Worm (Caenorhabditis elegans): Measurements from ENCODE around the gene W01C8.1.
A peak's percentile ranks its signal among the peaks of the same experiment; 100 is the strongest.

The W01C8.1 gene

DNA sequence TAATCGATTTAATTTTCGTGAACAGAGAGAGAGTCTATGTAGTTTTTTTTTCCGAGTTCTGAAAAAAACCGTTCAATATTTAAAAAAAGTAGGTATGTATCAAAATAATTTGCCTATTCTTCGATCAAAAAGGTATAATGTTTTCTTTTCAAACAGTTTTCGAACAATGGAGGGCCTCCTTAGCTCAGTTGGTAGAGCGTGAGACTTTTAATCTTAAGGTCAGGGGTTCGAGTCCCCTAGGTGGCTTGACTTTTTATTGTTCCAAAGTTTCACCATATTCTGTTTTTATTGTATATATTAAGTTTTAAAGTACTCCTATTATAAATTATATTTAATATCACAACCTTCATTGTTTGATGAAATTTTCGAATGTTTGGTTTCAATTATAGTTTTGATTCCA is 21.3 kb downstream of the W01C8.1 start:
- TF ChIP-seq elt-2 (tag; optimal IDR thresholded peaks at IDR 0.05) (peak; percentile 28), nhr-43 (tag; optimal IDR thresholded peaks at IDR 0.05; ENCODE audit: poor library complexity, severe bottlenecking) (peak; percentile 59), lsy-12 (tag; optimal IDR thresholded peaks at IDR 0.05) (peak; percentile 11), fos-1 (tag; optimal IDR thresholded peaks at IDR 0.05) (no peak)

ce11 chrX:5714077-5714675 is 22.0 kb downstream of the W01C8.1 start, which contains the start of gene cyp-43A1:
TSS of gene cyp-43A1 (plus strand) at chrX:5714522.
- TF ChIP-seq ztf-11 (tag; optimal IDR thresholded peaks at IDR 0.05): no peak
- peak; percentile 71 for TF ChIP-seq elt-2 (tag; optimal IDR thresholded peaks at IDR 0.05)

DNA sequence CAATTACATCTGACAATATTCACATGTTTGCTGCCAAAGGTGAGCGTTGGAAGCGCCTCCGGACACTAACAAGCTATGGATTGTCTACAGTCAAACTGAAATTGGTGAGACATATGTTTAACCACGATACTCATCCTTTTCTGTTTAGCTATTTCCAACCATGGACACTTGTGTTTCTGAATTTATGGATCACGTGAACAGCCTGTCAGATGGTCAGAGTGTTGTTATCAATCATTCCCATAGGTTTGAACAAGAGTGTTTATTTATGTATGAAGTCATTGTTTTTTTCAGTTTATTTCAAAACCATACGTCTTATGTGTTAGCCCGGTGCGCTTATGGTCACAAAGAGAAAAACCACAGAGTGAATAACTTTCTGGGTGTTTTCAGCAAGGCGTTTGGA is 23.2 kb downstream of the W01C8.1 start:
- TF ChIP-seq sea-2 (GFP tag; optimal IDR thresholded peaks at IDR 0.05): no peak
- TF ChIP-seq R02D3.7 (tag; optimal IDR thresholded peaks at IDR 0.05): no peak
- peak; percentile 25 for TF ChIP-seq pha-4 (tag; optimal IDR thresholded peaks at IDR 0.05)
- peak; percentile 17 for TF ChIP-seq pqm-1 (tag; optimal IDR thresholded peaks at IDR 0.05)
- no peak for TF ChIP-seq unc-39 (tag; optimal IDR thresholded peaks at IDR 0.05)

DNA sequence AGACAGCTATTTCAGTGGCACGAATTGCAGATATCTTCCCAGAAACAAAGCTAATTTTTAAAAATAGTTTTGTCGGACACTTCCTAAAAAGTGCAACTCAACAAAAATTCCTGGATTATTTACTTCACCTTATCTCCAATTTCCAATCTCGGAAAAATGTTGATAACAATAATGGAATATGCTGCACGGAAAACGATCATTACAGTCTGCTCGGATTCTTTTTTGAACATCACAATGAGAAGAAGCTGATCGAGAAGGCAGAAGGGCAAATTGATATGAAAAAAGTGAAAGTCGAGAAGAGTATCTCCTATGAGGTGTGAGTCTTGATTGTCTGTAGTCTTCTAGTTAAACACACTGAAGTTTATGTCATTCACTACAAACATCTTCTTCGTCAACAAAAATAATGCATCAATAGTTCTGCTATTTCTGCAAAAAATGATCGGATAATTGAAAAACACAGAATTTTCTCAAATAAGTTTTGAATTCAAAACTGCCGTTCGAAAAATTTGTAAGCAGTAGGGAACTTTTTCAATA is 23.7 kb downstream of the W01C8.1 start:
- TF ChIP-seq daf-12 (tag; optimal IDR thresholded peaks at IDR 0.05) (no peak), elt-2 (tag; optimal IDR thresholded peaks at IDR 0.05) (peak; percentile 28)

ce11 chrX:5720124-5720523 is 27.9 kb downstream of the W01C8.1 start, which contains the start of gene C41G11.1:
TSS of gene C41G11.1 (minus strand) at chrX:5720224.
- no peak for TF ChIP-seq R02D3.7 (tag; optimal IDR thresholded peaks at IDR 0.05)
- TF ChIP-seq nhr-28 (tag; optimal IDR thresholded peaks at IDR 0.05): no peak

ce11 chrX:5720929-5721328 is 28.7 kb downstream of the W01C8.1 start:
- TF ChIP-seq ama-1 (optimal IDR thresholded peaks at IDR 0.05) (no peak), egl-27 (tag; optimal IDR thresholded peaks at IDR 0.05) (no peak), elt-2 (tag; optimal IDR thresholded peaks at IDR 0.05) (no peak), nhr-28 (tag; optimal IDR thresholded peaks at IDR 0.05) (no peak), nhr-11 (tag; optimal IDR thresholded peaks at IDR 0.05) (no peak), nhr-77 (tag; optimal IDR thresholded peaks at IDR 0.05) (no peak), nhr-25 (tag; optimal IDR thresholded peaks at IDR 0.05) (no peak)

- no peak for TF ChIP-seq nhr-43 (tag; optimal IDR thresholded peaks at IDR 0.05; ENCODE audit: poor library complexity, severe bottlenecking)
- TF ChIP-seq ceh-9 (tag; optimal IDR thresholded peaks at IDR 0.05): no peak
- TF ChIP-seq lin-39 (tag; optimal IDR thresholded peaks at IDR 0.05): no peak
- no peak for TF ChIP-seq nhr-11 (tag; optimal IDR thresholded peaks at IDR 0.05)
- TF ChIP-seq ztf-4 (tag; optimal IDR thresholded peaks at IDR 0.05): no peak
- no peak for TF ChIP-seq nhr-77 (tag; optimal IDR thresholded peaks at IDR 0.05)
Observed at ce11 chrX:5723758-5724157, 31.6 kb downstream of the W01C8.1 start.

DNA sequence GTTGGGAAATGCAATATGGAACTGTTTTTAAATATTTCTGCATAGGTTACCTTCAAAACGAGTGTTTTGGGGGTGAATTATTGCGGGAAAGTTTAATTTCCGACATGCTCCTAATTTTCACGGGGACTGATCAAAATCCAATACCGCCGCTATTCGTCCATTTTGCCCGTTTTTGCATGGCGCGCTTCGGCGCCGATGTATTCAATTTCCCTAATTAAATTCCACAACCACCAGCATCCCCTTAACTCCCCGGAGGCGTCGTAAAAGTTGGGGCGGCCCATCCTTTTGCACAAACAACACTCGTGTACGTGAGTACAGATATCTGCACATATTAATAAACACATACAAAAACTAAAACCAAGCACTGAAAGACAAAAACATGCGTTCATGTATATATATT is 32.3 kb downstream of the W01C8.1 start:
- TF ChIP-seq nhr-11 (tag; optimal IDR thresholded peaks at IDR 0.05) (no peak), aly-2 (tag; optimal IDR thresholded peaks at IDR 0.05) (no peak)

- TF ChIP-seq lin-15B (tag; optimal IDR thresholded peaks at IDR 0.05) (no peak), pha-4 (tag; optimal IDR thresholded peaks at IDR 0.05) (no peak), nhr-77 (tag; optimal IDR thresholded peaks at IDR 0.05) (no peak), nhr-76 (tag; optimal IDR thresholded peaks at IDR 0.05) (no peak), tbx-2 (tag; optimal IDR thresholded peaks at IDR 0.05) (no peak), lin-39 (tag; optimal IDR thresholded peaks at IDR 0.05) (no peak), skn-1 (tag; optimal IDR thresholded peaks at IDR 0.05) (no peak), ceh-16 (tag; optimal IDR thresholded peaks at IDR 0.05) (no peak), snpc-4 (tag; optimal IDR thresholded peaks at IDR 0.05) (no peak), egl-5 (tag; optimal IDR thresholded peaks at IDR 0.05) (no peak), unc-39 (tag; optimal IDR thresholded peaks at IDR 0.05) (no peak), nhr-23 (tag; optimal IDR thresholded peaks at IDR 0.05) (no peak), egl-27 (tag; optimal IDR thresholded peaks at IDR 0.05) (no peak), nhr-43 (tag; optimal IDR thresholded peaks at IDR 0.05; ENCODE audit: poor library complexity, severe bottlenecking) (no peak), sea-2 (GFP tag; optimal IDR thresholded peaks at IDR 0.05) (no peak)
Observed at ce11 chrX:5726160-5726559, 34.0 kb downstream of the W01C8.1 start.
